Fruit fly (Drosophila melanogaster) whole organism, adult: ENCODE results near the gene CG2991.

ENCODE experiments used
- CG11617 ChIP-seq: fragments of 200-800 bp; sonication (Bioruptor generic); optimal IDR thresholded peaks from 2 replicates; lab custom pipeline; 2017; ENCODE audit warnings: mild to moderate bottlenecking, missing biosample characterization, missing genetic modification reagents, missing genetic modification characterization
- CG12768 ChIP-seq: fragments of 200-800 bp; sonication (Bioruptor generic); optimal IDR thresholded peaks from 2 replicates; lab custom pipeline; 2017; ENCODE audit warnings: missing biosample characterization, missing genetic modification characterization, mild to moderate bottlenecking, moderate library complexity, missing genetic modification reagents
- CG14711 ChIP-seq: fragments of 200-800 bp; sonication (Bioruptor generic); optimal IDR thresholded peaks from 2 replicates; lab custom pipeline; 2018; ENCODE audit warnings: missing biosample characterization, mild to moderate bottlenecking, missing genetic modification characterization, moderate library complexity
- CG1620 ChIP-seq: fragments of 200-800 bp; sonication (Bioruptor generic); optimal IDR thresholded peaks from 2 replicates; lab custom pipeline; 2016; ENCODE audit warnings: missing biosample characterization, missing genetic modification characterization
- CG33017 ChIP-seq: fragments of 200-800 bp; sonication (Bioruptor generic); optimal IDR thresholded peaks from 2 replicates; lab custom pipeline; 2018; ENCODE audit warnings: missing biosample characterization, mild to moderate bottlenecking, missing genetic modification characterization, moderate library complexity
- CG5204 ChIP-seq: fragments of 200-800 bp; sonication (Bioruptor generic); optimal IDR thresholded peaks from 2 replicates; lab custom pipeline; 2016; ENCODE audit warnings: missing biosample characterization, missing genetic modification characterization
- CG7045 ChIP-seq: fragments of 200-800 bp; sonication (Bioruptor generic); optimal IDR thresholded peaks from 2 replicates; lab custom pipeline; 2017; ENCODE audit warnings: missing biosample characterization, mild to moderate bottlenecking, missing genetic modification characterization
- CG7101 ChIP-seq: fragments of 200-800 bp; sonication (Bioruptor generic); optimal IDR thresholded peaks from 2 replicates; lab custom pipeline; 2018; ENCODE audit warnings: missing biosample characterization, mild to moderate bottlenecking, missing genetic modification characterization, moderate library complexity
- Clk ChIP-seq: fragments of 200-800 bp; sonication (Bioruptor generic); optimal IDR thresholded peaks from 2 replicates; lab custom pipeline; 2017; ENCODE audit warnings: missing biosample characterization, missing genetic modification characterization
- Crg-1 ChIP-seq: fragments of 200-800 bp; sonication (Bioruptor generic); optimal IDR thresholded peaks from 2 replicates; lab custom pipeline; 2016; ENCODE audit warnings: missing biosample characterization, missing genetic modification characterization
- Hr96 ChIP-seq: fragments of 200-800 bp; sonication (Bioruptor generic); optimal IDR thresholded peaks from 2 replicates; lab custom pipeline; 2016; ENCODE audit warnings: missing biosample characterization, missing genetic modification characterization
- Mnt ChIP-seq: fragments of 200-800 bp; sonication (Bioruptor generic); optimal IDR thresholded peaks from 2 replicates; lab custom pipeline; 2016; ENCODE audit warnings: missing biosample characterization, mild to moderate bottlenecking, missing genetic modification characterization
- bab1 ChIP-seq: fragments of 200-800 bp; sonication (Bioruptor generic); optimal IDR thresholded peaks from 3 replicates; lab custom pipeline; 2019; ENCODE audit warnings: missing biosample characterization, mild to moderate bottlenecking, missing genetic modification characterization, moderate library complexity
- cic ChIP-seq: fragments of 200-800 bp; sonication (Bioruptor generic); optimal IDR thresholded peaks from 2 replicates; lab custom pipeline; 2017; ENCODE audit warnings: missing biosample characterization, mild to moderate bottlenecking, missing genetic modification characterization, moderate library complexity
- cnc ChIP-seq, 2 experiments: fragments of >200 bp; optimal IDR thresholded peaks; 2 replicates each; lab custom pipeline; 2017
- kay ChIP-seq: fragments of 200-800 bp; sonication (Bioruptor generic); peaks from one replicate; lab custom pipeline; 2016; ENCODE audit warnings: missing biosample characterization, missing genetic modification characterization, borderline replicate concordance
- ovo ChIP-seq: fragments of 200-800 bp; sonication (Bioruptor generic); optimal IDR thresholded peaks from 2 replicates; lab custom pipeline; 2016; ENCODE audit warnings: missing biosample characterization, missing genetic modification characterization
- pad ChIP-seq: fragments of 200-800 bp; sonication (Bioruptor generic); optimal IDR thresholded peaks from 3 replicates; lab custom pipeline; 2017; ENCODE audit warnings: missing biosample characterization, missing genetic modification characterization, mild to moderate bottlenecking, moderate library complexity, missing genetic modification reagents
- tj ChIP-seq: fragments of 200-800 bp; sonication (Bioruptor generic); optimal IDR thresholded peaks from 3 replicates; lab custom pipeline; 2017; ENCODE audit warnings: missing biosample characterization, mild to moderate bottlenecking, missing genetic modification characterization, moderate library complexity
- toe ChIP-seq: fragments of 200-800 bp; sonication (Bioruptor generic); optimal IDR thresholded peaks from 2 replicates; lab custom pipeline; 2016; ENCODE audit warnings: missing biosample characterization, missing genetic modification characterization

Gene CG2991

DNA sequence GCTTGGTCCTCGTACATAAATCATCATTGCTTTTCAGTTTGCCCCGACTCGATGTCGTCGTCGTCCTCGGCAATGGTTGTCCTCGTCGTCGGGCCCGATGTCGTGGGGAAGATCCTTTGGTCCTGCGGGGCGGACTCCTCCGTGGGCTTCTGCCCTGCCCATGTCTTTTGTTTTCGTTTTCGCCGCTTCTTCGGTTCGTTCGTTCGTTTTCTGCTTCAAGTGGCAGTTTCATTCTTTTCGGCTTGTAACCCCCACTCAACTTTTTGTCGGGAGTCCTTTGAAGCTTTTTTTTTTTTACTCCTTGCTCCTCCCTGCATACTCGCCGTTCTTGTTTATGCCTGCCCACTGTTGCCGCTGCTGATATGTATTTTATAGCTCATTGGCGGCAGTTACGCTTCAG, 46.7 kb downstream of the CG2991 start:
- TF ChIP-seq CG12768 (GFP tag; lab: Kevin White, UChicago) (no peak), CG5204 (GFP tag; lab: Kevin White, UChicago) (no peak), CG33017 (tag; lab: Kevin White, UChicago) (no peak), Clk (no peak), tj (GFP tag; lab: Kevin White, UChicago) (no peak), Hr96 (no peak), CG1620 (GFP tag; lab: Kevin White, UChicago) (no peak), ovo (GFP tag; lab: Kevin White, UChicago) (no peak), CG11617 (no peak), bab1 (GFP tag; lab: Kevin White, UChicago) (no peak)

dm6 chr2L:2904316-2905050, 47.5 kb downstream of the CG2991 start:
- TF ChIP-seq bab1 (GFP tag; lab: Kevin White, UChicago) (no peak), ovo (GFP tag; lab: Kevin White, UChicago) (peak; percentile 11), CG7101 (tag; lab: Kevin White, UChicago) (no peak), tj (GFP tag; lab: Kevin White, UChicago) (peak; percentile 93)

DNA sequence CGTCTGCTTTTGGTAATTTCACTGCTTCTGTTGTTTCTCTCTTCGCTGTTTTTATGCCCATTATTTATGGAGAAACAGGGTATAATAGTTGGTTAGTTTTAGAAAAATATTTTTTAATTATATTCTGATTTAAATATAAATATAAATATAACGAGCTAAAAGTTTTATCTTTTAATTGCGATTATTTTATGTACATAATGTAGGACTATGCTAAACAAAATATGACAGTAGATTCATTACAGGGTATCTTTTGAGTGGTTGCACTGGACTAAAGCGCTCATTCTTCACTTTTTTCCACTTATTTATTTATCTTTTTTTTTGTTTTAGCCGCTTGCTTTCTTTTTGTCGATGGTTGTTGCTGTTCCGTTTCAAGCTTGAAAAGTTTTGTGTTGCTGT, 48.1 kb downstream of the CG2991 start:
- TF ChIP-seq CG14711 (tag; lab: Kevin White, UChicago) (peak; percentile 68), CG33017 (tag; lab: Kevin White, UChicago) (peak; percentile 42), Crg-1 (no peak), bab1 (GFP tag; lab: Kevin White, UChicago) (peak; percentile 92), tj (GFP tag; lab: Kevin White, UChicago) (peak; percentile 69), Hr96 (no peak), CG7101 (tag; lab: Kevin White, UChicago) (peak; percentile 65)

DNA sequence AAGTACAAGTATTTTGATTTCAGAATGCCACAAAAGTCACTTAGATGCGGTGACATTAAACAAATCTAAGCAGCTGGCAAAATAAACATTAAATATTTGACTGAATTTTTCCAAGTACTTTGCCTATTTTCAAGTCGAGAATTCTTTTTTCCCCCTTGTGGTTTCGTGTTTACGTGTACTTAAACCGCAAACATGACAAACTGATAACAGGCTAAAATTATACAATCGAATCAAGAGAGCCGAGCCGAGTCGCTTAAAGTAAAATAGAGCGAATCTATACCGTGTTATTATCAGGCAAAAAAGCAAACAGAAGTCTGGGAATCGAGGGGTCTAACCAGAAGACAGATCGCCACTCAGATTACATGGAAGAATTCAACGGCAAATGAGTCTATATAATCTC, 49.2 kb downstream of the CG2991 start:
- TF ChIP-seq ovo (GFP tag; lab: Kevin White, UChicago) (peak; percentile 28), CG33017 (tag; lab: Kevin White, UChicago) (no peak), Hr96 (no peak), bab1 (GFP tag; lab: Kevin White, UChicago) (no peak), Clk (no peak), toe (GFP tag; lab: Kevin White, UChicago) (no peak), tj (GFP tag; lab: Kevin White, UChicago) (peak; percentile 3), CG1620 (GFP tag; lab: Kevin White, UChicago) (no peak), cnc (optimal IDR thresholded peaks at IDR 0.05; lab: Kevin White, UChicago) (no peak), CG7045 (GFP tag; lab: Kevin White, UChicago) (peak; percentile 26), CG14711 (tag; lab: Kevin White, UChicago) (no peak), Crg-1 (no peak), cic (GFP tag; lab: Kevin White, UChicago) (peak; percentile 64), CG5204 (GFP tag; lab: Kevin White, UChicago) (no peak), Mnt (no peak), kay (no peak), CG12768 (GFP tag; lab: Kevin White, UChicago) (peak; percentile 57), pad (GFP tag; lab: Kevin White, UChicago) (peak; percentile 24), CG11617 (peak; percentile 23), CG7101 (tag; lab: Kevin White, UChicago) (peak; percentile 2)

dm6 chr2L:2907776-2908175, 50.8 kb downstream of the CG2991 start:
- TF ChIP-seq bab1 (GFP tag; lab: Kevin White, UChicago) (no peak), CG7045 (GFP tag; lab: Kevin White, UChicago) (no peak), pad (GFP tag; lab: Kevin White, UChicago) (no peak)

DNA sequence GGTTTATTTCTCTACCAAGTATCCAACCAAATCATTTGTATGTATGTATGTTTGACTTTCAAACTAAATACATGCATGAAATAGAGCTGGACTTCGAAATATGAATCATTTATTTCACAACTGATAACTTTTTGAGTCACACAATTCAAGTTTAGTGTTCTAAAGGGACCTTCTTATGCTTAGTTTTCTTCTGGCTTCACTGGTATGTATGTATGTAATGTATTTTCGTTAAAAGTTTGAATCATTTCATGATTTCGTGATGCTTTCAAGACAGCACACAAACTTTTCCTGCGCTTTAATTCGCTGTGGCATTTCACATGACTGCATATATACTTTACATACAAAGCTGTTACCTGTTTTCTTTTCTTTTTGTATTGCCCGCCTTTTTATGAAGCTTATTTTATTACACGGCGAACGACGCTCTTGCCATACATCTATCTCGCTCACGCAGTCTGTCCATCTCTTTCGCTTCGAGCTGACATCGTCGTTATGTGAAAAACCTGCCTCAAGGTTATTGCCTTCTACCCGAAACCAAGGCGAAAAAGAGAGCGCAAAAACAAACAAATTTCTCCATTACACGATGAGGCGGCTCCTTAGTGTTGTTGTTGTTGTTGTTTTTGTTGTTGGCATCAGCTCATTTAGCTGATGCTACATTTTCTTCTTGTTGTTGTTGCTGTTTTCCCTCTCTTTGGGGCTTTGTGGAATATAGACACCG, 51.6 kb downstream of the CG2991 start:
- peak; percentile 99 for TF ChIP-seq tj (GFP tag; lab: Kevin White, UChicago)
- no peak for TF ChIP-seq CG5204 (GFP tag; lab: Kevin White, UChicago)

- TF ChIP-seq bab1 (GFP tag; lab: Kevin White, UChicago) (no peak), CG14711 (tag; lab: Kevin White, UChicago) (no peak), cnc (optimal IDR thresholded peaks at IDR 0.05; lab: Kevin White, UChicago) (no peak), CG11617 (no peak), kay (no peak), pad (GFP tag; lab: Kevin White, UChicago) (no peak), CG7045 (GFP tag; lab: Kevin White, UChicago) (no peak), toe (GFP tag; lab: Kevin White, UChicago) (no peak), CG12768 (GFP tag; lab: Kevin White, UChicago) (no peak)
Observed at dm6 chr2L:2909495-2909894, 52.5 kb downstream of the CG2991 start.
